Fruit fly (Drosophila melanogaster): ENCODE measurements around the gene phol.

The phol gene

DNA sequence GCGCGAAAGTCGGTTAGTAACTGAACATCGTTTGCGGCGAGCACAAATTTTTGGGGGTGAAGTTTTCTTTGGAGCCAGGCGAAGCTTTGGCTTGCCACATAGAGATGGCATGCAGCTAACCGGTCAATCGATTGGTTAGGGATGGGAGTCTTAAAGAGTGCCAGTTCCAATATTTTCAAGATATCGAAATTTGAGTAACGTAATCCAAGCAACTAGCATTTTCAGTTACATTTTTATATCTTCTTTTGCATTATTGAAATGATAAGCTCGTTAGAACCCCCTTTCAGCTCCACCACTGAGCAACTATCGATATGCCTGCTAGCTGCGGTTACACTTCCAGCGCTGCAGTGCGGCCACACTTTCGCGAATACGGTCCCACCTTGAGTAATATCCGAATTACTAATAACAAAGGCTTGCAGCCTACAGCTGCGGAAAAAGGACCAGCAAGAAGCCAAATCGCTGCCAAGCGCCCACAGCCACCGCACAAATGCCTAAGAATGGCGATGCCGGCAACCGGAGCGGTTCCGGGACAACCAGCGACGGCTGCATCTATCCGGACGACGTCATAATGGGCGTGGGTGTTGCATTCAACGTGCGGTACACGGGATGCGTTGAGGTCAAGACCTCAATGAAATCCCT lies 29.3 kb downstream of the phol start, which contains the start of the genes Atat and Shc (continued):
- TF ChIP-seq CG32006 (GFP tag; optimal IDR thresholded peaks at IDR 0.05) (peak; percentile 99), net (GFP tag; optimal IDR thresholded peaks at IDR 0.05) (peak; percentile 98), OdsH (GFP tag; optimal IDR thresholded peaks at IDR 0.05) (peak; percentile 99), dac (GFP tag; optimal IDR thresholded peaks at IDR 0.05) (peak; percentile 98), CG31627 (GFP tag; optimal IDR thresholded peaks at IDR 0.05) (peak; percentile 100), Eip78C (GFP tag) (peak; percentile 99), fkh (GFP tag; optimal IDR thresholded peaks at IDR 0.05) (peak; percentile 87), CG6808 (GFP tag; optimal IDR thresholded peaks at IDR 0.05) (peak; percentile 93), dsx (GFP tag; optimal IDR thresholded peaks at IDR 0.05; ENCODE audit: poor library complexity, severe bottlenecking) (peak; percentile 93), eg (GFP tag; IDR thresholded peaks at IDR 0.05) (peak; percentile 99), svp (GFP tag) (peak; percentile 99), achi (GFP tag; optimal IDR thresholded peaks at IDR 0.05) (peak; percentile 97), Sox14 (GFP tag; optimal IDR thresholded peaks at IDR 0.05) (peak; percentile 100), Gug (GFP tag; IDR thresholded peaks at IDR 0.05) (peak; percentile 99), Smox (GFP tag; optimal IDR thresholded peaks at IDR 0.05) (peak; percentile 99), vri (GFP tag; optimal IDR thresholded peaks at IDR 0.05) (peak; percentile 97), CG11902 (GFP tag; optimal IDR thresholded peaks at IDR 0.05) (peak; percentile 99), CG4318 (GFP tag; optimal IDR thresholded peaks at IDR 0.05) (peak; percentile 99), CG7368 (GFP tag; optimal IDR thresholded peaks at IDR 0.05) (peak; percentile 98), CG6792 (GFP tag; optimal IDR thresholded peaks at IDR 0.05) (peak; percentile 98), CG16779 (tag; optimal IDR thresholded peaks at IDR 0.05) (peak; percentile 94), CG15336 (GFP tag; IDR thresholded peaks at IDR 0.05) (peak; percentile 95)

DNA sequence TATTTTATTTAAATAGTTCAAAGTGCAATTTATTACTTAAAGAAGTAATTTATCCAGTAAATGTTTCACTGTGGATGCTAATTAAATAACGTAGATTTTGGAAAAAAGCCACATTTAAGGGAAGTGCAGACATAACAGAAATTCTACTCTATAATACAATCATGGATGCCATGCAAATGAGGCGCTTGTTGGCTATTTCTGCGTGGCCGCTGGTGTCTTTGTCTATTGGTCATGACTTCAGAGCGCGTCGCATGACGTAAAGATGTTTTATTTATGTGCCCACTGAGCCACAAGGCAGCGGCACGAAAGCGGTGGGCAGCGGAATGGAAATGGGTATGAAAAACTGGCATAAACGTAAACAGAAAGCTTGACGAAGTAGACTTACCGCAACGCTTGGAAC lies 30.2 kb downstream of the phol start:
- TF ChIP-seq Blimp-1 (GFP tag; optimal IDR thresholded peaks at IDR 0.05), result no peak
- TF ChIP-seq CG6808 (GFP tag; optimal IDR thresholded peaks at IDR 0.05), result no peak
- TF ChIP-seq Gug (GFP tag; IDR thresholded peaks at IDR 0.05), result no peak
- TF ChIP-seq Eip78C (GFP tag), result peak; percentile 36
- TF ChIP-seq CG7368 (GFP tag; optimal IDR thresholded peaks at IDR 0.05), result no peak
- no peak for TF ChIP-seq esn (GFP tag; optimal IDR thresholded peaks at IDR 0.05)
- TF ChIP-seq dac (GFP tag; optimal IDR thresholded peaks at IDR 0.05), result no peak
- TF ChIP-seq CG8119 (GFP tag; IDR thresholded peaks at IDR 0.05), result peak; percentile 35; the same call in 2 of the 3 replicates
- no peak for TF ChIP-seq Met (GFP tag; optimal IDR thresholded peaks at IDR 0.05)
- TF ChIP-seq spab (GFP tag; optimal IDR thresholded peaks at IDR 0.05), result no peak
- TF ChIP-seq CG11294 (GFP tag; IDR thresholded peaks at IDR 0.05), result no peak
- TF ChIP-seq dsx (GFP tag; optimal IDR thresholded peaks at IDR 0.05; ENCODE audit: poor library complexity, severe bottlenecking), result no peak
- TF ChIP-seq topi (GFP tag; optimal IDR thresholded peaks at IDR 0.05), result no peak
- no peak for TF ChIP-seq salr (GFP tag; optimal IDR thresholded peaks at IDR 0.05)
- TF ChIP-seq CG31627 (GFP tag; optimal IDR thresholded peaks at IDR 0.05), result no peak
- TF ChIP-seq CG10669 (GFP tag; optimal IDR thresholded peaks at IDR 0.05), result no peak
- no peak for TF ChIP-seq Eip93F (GFP tag; optimal IDR thresholded peaks at IDR 0.05)
- no peak for TF ChIP-seq fkh (GFP tag; optimal IDR thresholded peaks at IDR 0.05)
- TF ChIP-seq CG11902 (GFP tag; optimal IDR thresholded peaks at IDR 0.05), result no peak
- TF ChIP-seq CG1621 (tag; optimal IDR thresholded peaks at IDR 0.05), result no peak
- TF ChIP-seq CG6792 (GFP tag; optimal IDR thresholded peaks at IDR 0.05), result no peak
- peak; percentile 63 for TF ChIP-seq Hr4 (GFP tag; optimal IDR thresholded peaks at IDR 0.05)
- peak; percentile 63; the same call in 2 of the 3 replicates for TF ChIP-seq eg (GFP tag; IDR thresholded peaks at IDR 0.05)
- no peak for TF ChIP-seq acj6 (GFP tag; optimal IDR thresholded peaks at IDR 0.05)
- no peak for TF ChIP-seq cyc (GFP tag; optimal IDR thresholded peaks at IDR 0.05)
- TF ChIP-seq Ets21C (GFP tag; optimal IDR thresholded peaks at IDR 0.05), result no peak
- no peak for TF ChIP-seq CG16779 (tag; optimal IDR thresholded peaks at IDR 0.05)
- no peak for TF ChIP-seq CG34406 (GFP tag; optimal IDR thresholded peaks at IDR 0.05)
- TF ChIP-seq OdsH (GFP tag; optimal IDR thresholded peaks at IDR 0.05), result no peak
- TF ChIP-seq vri (GFP tag; optimal IDR thresholded peaks at IDR 0.05), result peak; percentile 22
- peak; percentile 10 for TF ChIP-seq CG6276 (GFP tag; optimal IDR thresholded peaks at IDR 0.05)
- TF ChIP-seq Eip75B (GFP tag; optimal IDR thresholded peaks at IDR 0.05), result no peak
- TF ChIP-seq CG3919 (GFP tag; optimal IDR thresholded peaks at IDR 0.05), result peak; percentile 3
- TF ChIP-seq svp (GFP tag), result peak; percentile 50
- peak; percentile 64 for TF ChIP-seq CG32006 (GFP tag; optimal IDR thresholded peaks at IDR 0.05)
- TF ChIP-seq achi (GFP tag; optimal IDR thresholded peaks at IDR 0.05), result no peak
- peak; percentile 31 for TF ChIP-seq net (GFP tag; optimal IDR thresholded peaks at IDR 0.05)
- TF ChIP-seq Sox102F (GFP tag; optimal IDR thresholded peaks at IDR 0.05), result no peak
- no peak for TF ChIP-seq CG11762 (GFP tag; optimal IDR thresholded peaks at IDR 0.05; ENCODE audit: insufficient read depth)
- TF ChIP-seq fd85E (GFP tag; optimal IDR thresholded peaks at IDR 0.05), result no peak
- no peak for TF ChIP-seq Lpt (GFP tag; optimal IDR thresholded peaks at IDR 0.05)
- no peak for TF ChIP-seq Smox (GFP tag; optimal IDR thresholded peaks at IDR 0.05)
- TF ChIP-seq pdm3 (GFP tag; optimal IDR thresholded peaks at IDR 0.05), result no peak

Measured in whole organism, prepupa.